Worm (Caenorhabditis elegans): Measurements from ENCODE around the gene kvs-1.

ce11 chrX:7661628-7662027 is 45.3 kb downstream of the kvs-1 start:
- TF ChIP-seq unc-98 (GFP tag; IDR thresholded peaks at IDR 0.05) (no peak), snpc-4 (tag; optimal IDR thresholded peaks at IDR 0.05) (no peak), aly-2 (tag; optimal IDR thresholded peaks at IDR 0.05) (no peak), mdl-1 (tag; optimal IDR thresholded peaks at IDR 0.05) (peak in 1 of 2 experiments; percentile 30), hlh-4 (tag; optimal IDR thresholded peaks at IDR 0.05) (no peak), zag-1 (tag; optimal IDR thresholded peaks at IDR 0.05) (no peak)

Measured in whole organism, L1 larva.